Worm (Caenorhabditis elegans) whole organism, L1 larva: ENCODE data around the gene ceh-88.

ENCODE experiments used
- F16B12.6 ChIP-seq: fragments of 150-350 bp; optimal IDR thresholded peaks from 2 replicates; lab custom pipeline; 2014; ENCODE audit warnings: missing biosample characterization, missing genetic modification characterization
- alr-1 ChIP-seq: fragments of 200-800 bp; sonication (Bioruptor generic); optimal IDR thresholded peaks from 2 replicates; lab custom pipeline; 2018; ENCODE audit warnings: borderline replicate concordance, mild to moderate bottlenecking, missing genetic modification characterization, missing compliant biosample characterization
- blmp-1 ChIP-seq: fragments of 150-350 bp; optimal IDR thresholded peaks from 2 replicates; lab custom pipeline; 2014; ENCODE audit warnings: missing biosample characterization, missing genetic modification characterization
- efl-3 ChIP-seq: fragments of 200-800 bp; sonication (Bioruptor generic); optimal IDR thresholded peaks from 2 replicates; lab custom pipeline; 2018; ENCODE audit warnings: mild to moderate bottlenecking, missing genetic modification characterization, missing compliant biosample characterization
- fkh-10 ChIP-seq: sonication (generic microtip); optimal IDR thresholded peaks from 2 replicates; lab custom pipeline; 2017; ENCODE audit warnings: missing biosample characterization, missing genetic modification reagents, missing genetic modification characterization
- lin-13 ChIP-seq: fragments of 150-350 bp; optimal IDR thresholded peaks from 2 replicates; lab custom pipeline; 2014; ENCODE audit warnings: missing biosample characterization, missing genetic modification reagents, missing genetic modification characterization
- mdl-1 ChIP-seq, 2 experiments: fragments of 150-350 bp; optimal IDR thresholded peaks; 2 replicates each; lab custom pipeline; 2014 to 2017; ENCODE audit warnings: missing biosample characterization in 2 of 2, missing genetic modification characterization in 2 of 2, inconsistent platforms in 1 of 2
- nhr-90 ChIP-seq: sonication (generic microtip); optimal IDR thresholded peaks from 2 replicates; lab custom pipeline; 2016; ENCODE audit warnings: mild to moderate bottlenecking, missing genetic modification characterization, missing compliant biosample characterization; ENCODE audit not compliant: poor library complexity

ce11 chrIV:17380061-17380680 is 51.2 kb downstream of the ceh-88 start, which contains the start of the genes C30H6.9 and dlat-2:
- TF ChIP-seq mdl-1 (tag; optimal IDR thresholded peaks at IDR 0.05; lab: Kevin White, UChicago) (no peak), F16B12.6 (tag; lab: Kevin White, UChicago) (no peak), blmp-1 (peak; percentile 46), fkh-10 (no peak), nhr-90 (tag; lab: Kevin White, UChicago) (peak; percentile 9), efl-3 (no peak), lin-13 (GFP tag; lab: Kevin White, UChicago) (no peak), alr-1 (tag; lab: Kevin White, UChicago) (no peak)
